Worm (Caenorhabditis elegans): ENCODE measurements around the gene srw-8.

DNA sequence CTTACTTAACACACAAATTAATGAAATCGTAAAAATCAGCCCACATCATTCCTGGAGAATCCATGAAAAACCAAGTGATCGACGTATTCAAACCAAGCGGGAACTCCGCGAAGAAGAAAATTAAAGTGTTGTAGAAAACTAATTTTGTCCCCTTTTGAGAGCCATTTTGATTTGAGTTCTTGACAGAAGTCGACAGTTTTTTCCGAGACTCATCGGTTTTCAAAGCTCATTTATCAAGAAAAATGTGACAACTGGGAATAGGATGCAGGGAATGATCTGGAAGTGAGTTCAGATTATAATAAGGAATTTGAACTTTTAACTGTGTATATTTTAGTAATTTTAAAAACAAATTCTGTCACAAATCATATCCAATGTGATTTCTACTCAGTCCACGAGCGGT is 22.7 kb downstream of the srw-8 start, which contains the start of gene srw-135:
- TF ChIP-seq ama-1 (optimal IDR thresholded peaks at IDR 0.05) (no peak), aly-1 (tag; optimal IDR thresholded peaks at IDR 0.05) (no peak), F13C5.2 (tag; optimal IDR thresholded peaks at IDR 0.05) (no peak), tra-4 (tag; optimal IDR thresholded peaks at IDR 0.05) (no peak), tbx-11 (GFP tag; IDR thresholded peaks at IDR 0.05) (no peak), flt-1 (GFP tag; IDR thresholded peaks at IDR 0.05) (no peak), hmbx-1 (tag; optimal IDR thresholded peaks at IDR 0.05) (no peak), hnd-1 (tag; optimal IDR thresholded peaks at IDR 0.05) (no peak), sea-1 (GFP tag; conservative IDR thresholded peaks at IDR 0.05) (no peak), ets-7 (tag; optimal IDR thresholded peaks at IDR 0.05) (no peak)
